Fruit fly (Drosophila melanogaster) whole organism, wandering third instar larva: ENCODE measurements around the gene GABA-B-R2.

Experiments
- dmrt93B ChIP-seq: fragments of 200-800 bp; sonication (Bioruptor generic); optimal IDR thresholded peaks from 2 replicates; lab custom pipeline; 2018; ENCODE audit warnings: missing biosample characterization, mild to moderate bottlenecking, missing genetic modification characterization
- ey ChIP-seq: fragments of 200-800 bp; sonication (Bioruptor generic); optimal IDR thresholded peaks from 2 replicates; lab custom pipeline; 2016; ENCODE audit warnings: missing biosample characterization, missing genetic modification characterization
- fru ChIP-seq: fragments of 200-800 bp; sonication (Bioruptor generic); optimal IDR thresholded peaks from 3 replicates; lab custom pipeline; 2016; ENCODE audit warnings: missing biosample characterization, mild to moderate bottlenecking, missing genetic modification characterization
- h ChIP-seq: fragments of 200-800 bp; sonication (Bioruptor generic); optimal IDR thresholded peaks from 3 replicates; lab custom pipeline; 2016; ENCODE audit warnings: missing biosample characterization, mild to moderate bottlenecking, missing genetic modification characterization
- pan ChIP-seq: fragments of >200 bp; optimal IDR thresholded peaks from 2 replicates; lab custom pipeline; 2017
- tai ChIP-seq: sonication (Bioruptor generic); optimal IDR thresholded peaks from 2 replicates; lab custom pipeline; 2016; ENCODE audit warnings: missing biosample characterization, missing genetic modification characterization

DNA sequence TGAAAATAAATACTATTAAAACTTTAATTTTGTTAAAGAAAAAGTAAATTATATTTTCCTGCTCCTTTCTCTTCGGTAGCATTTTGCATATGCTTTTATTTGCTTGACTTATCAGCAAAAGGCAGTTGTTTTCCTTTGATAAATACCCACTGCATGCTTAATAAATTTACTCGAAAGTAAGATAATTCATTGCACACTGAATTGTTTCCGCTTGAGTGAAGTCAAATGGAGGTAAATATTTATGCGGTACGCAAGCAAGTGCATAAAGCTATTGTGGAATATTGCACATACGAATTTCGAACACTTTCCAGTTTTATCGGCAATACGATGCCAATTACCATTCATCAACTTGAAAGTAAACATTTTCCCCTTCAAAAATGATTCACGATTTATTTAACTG, 47.4 kb upstream of the GABA-B-R2 start:
- TF ChIP-seq fru (GFP tag; lab: Kevin White, UChicago) (no peak), pan (lab: Kevin White, UChicago) (no peak), dmrt93B (GFP tag; lab: Kevin White, UChicago) (no peak), ey (GFP tag; lab: Kevin White, UChicago) (no peak), tai (GFP tag; lab: Kevin White, UChicago) (no peak), h (GFP tag; lab: Kevin White, UChicago) (peak; percentile 7)
